Fruit fly (Drosophila melanogaster) whole organism, pupa: ENCODE data around the gene Cap-D3.

Experiments used
- CG10348 ChIP-seq: fragments of 200-800 bp; sonication (Bioruptor generic); IDR thresholded peaks from 2 replicates; pipeline ENCODE4 v1.3.6; 2022; ENCODE audit warnings: missing biosample characterization, missing genetic modification characterization
- CG12605 ChIP-seq: fragments of 200-800 bp; sonication (Bioruptor generic); IDR thresholded peaks from 2 replicates; pipeline ENCODE4 v1.3.6; 2022; ENCODE audit warnings: missing biosample characterization, missing genetic modification characterization
- CG13204 ChIP-seq: fragments of 200-800 bp; sonication (Bioruptor generic); optimal IDR thresholded peaks from 2 replicates; lab custom pipeline; 2018; ENCODE audit warnings: missing biosample characterization, mild to moderate bottlenecking, missing genetic modification characterization, moderate library complexity
- CG14655 ChIP-seq: fragments of 200-800 bp; sonication (Bioruptor generic); optimal IDR thresholded peaks from 3 replicates; lab custom pipeline; 2017; ENCODE audit warnings: mild to moderate bottlenecking, missing biosample characterization, missing genetic modification reagents, missing genetic modification characterization
- CG15710 ChIP-seq: fragments of 200-800 bp; sonication (Bioruptor generic); optimal IDR thresholded peaks from 2 replicates; lab custom pipeline; 2018; ENCODE audit warnings: missing biosample characterization, mild to moderate bottlenecking, missing genetic modification characterization, moderate library complexity
- CG17806 ChIP-seq: fragments of 200-800 bp; sonication (Bioruptor generic); optimal IDR thresholded peaks from 2 replicates; lab custom pipeline; 2018; ENCODE audit warnings: missing biosample characterization, mild to moderate bottlenecking, missing genetic modification characterization, moderate library complexity
- CG32121 ChIP-seq: fragments of 200-800 bp; sonication (Bioruptor generic); IDR thresholded peaks from 2 replicates; pipeline ENCODE4 v1.3.6; 2022; ENCODE audit warnings: missing biosample characterization, missing genetic modification characterization
- CG34367 ChIP-seq: fragments of 200-800 bp; sonication (Bioruptor generic); optimal IDR thresholded peaks from 2 replicates; lab custom pipeline; 2018; ENCODE audit warnings: missing biosample characterization, mild to moderate bottlenecking, missing genetic modification characterization
- CG4496 ChIP-seq: fragments of 200-800 bp; sonication (Bioruptor generic); IDR thresholded peaks from 3 replicates; pipeline ENCODE4 v1.3.6; 2022; ENCODE audit warnings: missing biosample characterization, missing genetic modification characterization
- CG8159 ChIP-seq: fragments of 200-800 bp; sonication (Bioruptor generic); optimal IDR thresholded peaks from 3 replicates; lab custom pipeline; 2018; ENCODE audit warnings: missing biosample characterization, mild to moderate bottlenecking, missing genetic modification characterization, moderate library complexity
- CG8301 ChIP-seq: fragments of 200-800 bp; sonication (Bioruptor generic); optimal IDR thresholded peaks from 2 replicates; lab custom pipeline; 2018; ENCODE audit warnings: missing biosample characterization, mild to moderate bottlenecking, missing genetic modification characterization
- CG9948 ChIP-seq: fragments of 200-800 bp; sonication (Bioruptor generic); optimal IDR thresholded peaks from 2 replicates; lab custom pipeline; 2018; ENCODE audit warnings: missing biosample characterization, mild to moderate bottlenecking, missing genetic modification characterization, moderate library complexity
- D1 ChIP-seq: fragments of 200-800 bp; sonication (Bioruptor generic); optimal IDR thresholded peaks from 2 replicates; lab custom pipeline; 2018; ENCODE audit warnings: missing biosample characterization, mild to moderate bottlenecking, missing genetic modification characterization, moderate library complexity
- EcR ChIP-seq: fragments of 200-800 bp; sonication (Bioruptor generic); optimal IDR thresholded peaks from 3 replicates; lab custom pipeline; 2019; ENCODE audit warnings: missing biosample characterization, missing genetic modification characterization, mild to moderate bottlenecking, moderate library complexity, missing genetic modification reagents
- Ets98B ChIP-seq: fragments of 200-800 bp; sonication (Bioruptor generic); IDR thresholded peaks from 2 replicates; pipeline ENCODE4 v1.3.6; 2022; ENCODE audit warnings: missing biosample characterization, missing genetic modification characterization
- Pif1A ChIP-seq: fragments of 200-800 bp; sonication (Bioruptor generic); optimal IDR thresholded peaks from 3 replicates; lab custom pipeline; 2016; ENCODE audit warnings: missing biosample characterization, missing genetic modification characterization
- Pif1B ChIP-seq: fragments of 200-800 bp; sonication (Bioruptor generic); optimal IDR thresholded peaks from 3 replicates; lab custom pipeline; 2016; ENCODE audit warnings: missing biosample characterization, missing genetic modification characterization
- Snoo ChIP-seq: fragments of 200-800 bp; sonication (Bioruptor generic); optimal IDR thresholded peaks from 3 replicates; lab custom pipeline; 2017; ENCODE audit warnings: missing biosample characterization, mild to moderate bottlenecking, missing genetic modification characterization, inconsistent platforms
- fd96Ca ChIP-seq: fragments of 200-800 bp; sonication (Bioruptor generic); IDR thresholded peaks from 3 replicates; pipeline ENCODE4 v1.3.6; 2022; ENCODE audit warnings: missing biosample characterization, missing genetic modification characterization
- gl ChIP-seq: fragments of 200-800 bp; sonication (Bioruptor generic); optimal IDR thresholded peaks from 2 replicates; lab custom pipeline; 2018; ENCODE audit warnings: missing biosample characterization, mild to moderate bottlenecking, missing genetic modification characterization
- rn ChIP-seq: fragments of 200-800 bp; sonication (Bioruptor generic); IDR thresholded peaks from 2 replicates; pipeline ENCODE4 v1.3.6; 2022; ENCODE audit warnings: missing biosample characterization, missing genetic modification characterization

Cap-D3 gene

dm6 chr2L:5483093-5483492 is 42.6 kb upstream of the Cap-D3 start:
- TF ChIP-seq CG13204 (GFP tag; lab: Kevin White, UChicago), result peak; percentile 4
- TF ChIP-seq CG9948 (tag; lab: Kevin White, UChicago), result peak; percentile 56
- TF ChIP-seq CG34367 (tag; lab: Kevin White, UChicago), result peak; percentile 45
- peak; percentile 71 for TF ChIP-seq Pif1A (GFP tag; lab: Kevin White, UChicago)
- TF ChIP-seq CG32121 (GFP tag; lab: Robert Waterston, UW), result peak; percentile 37
- TF ChIP-seq CG12605, result peak; percentile 61
- no peak for TF ChIP-seq EcR (GFP tag; lab: Kevin White, UChicago)
- TF ChIP-seq CG8301 (tag; lab: Kevin White, UChicago), result peak; percentile 40
- peak; percentile 18 for TF ChIP-seq Pif1B
- peak; percentile 27 for TF ChIP-seq D1 (tag; lab: Kevin White, UChicago)
- TF ChIP-seq gl (tag; lab: Kevin White, UChicago), result no peak
- no peak for TF ChIP-seq rn (GFP tag; lab: Robert Waterston, UW)
- TF ChIP-seq Ets98B (GFP tag; lab: Robert Waterston, UW), result peak; percentile 55
- peak; percentile 52 for TF ChIP-seq CG14655 (GFP tag; lab: Kevin White, UChicago)
- no peak for TF ChIP-seq CG10348 (GFP tag; lab: Robert Waterston, UW)
- 0 out of 3 replicates have a peak, but pooled peaks have one; percentile 52 for TF ChIP-seq fd96Ca (GFP tag; lab: Robert Waterston, UW)
- TF ChIP-seq CG8159 (tag; lab: Kevin White, UChicago), result peak; percentile 75
- peak; percentile 63; the same call in 2 of the 3 replicates for TF ChIP-seq CG4496 (GFP tag; lab: Robert Waterston, UW)
- peak; percentile 53 for TF ChIP-seq Snoo (tag; lab: Kevin White, UChicago)
- peak; percentile 70 for TF ChIP-seq CG17806 (tag; lab: Kevin White, UChicago)
- peak; percentile 66 for TF ChIP-seq CG15710 (tag; lab: Kevin White, UChicago)

DNA sequence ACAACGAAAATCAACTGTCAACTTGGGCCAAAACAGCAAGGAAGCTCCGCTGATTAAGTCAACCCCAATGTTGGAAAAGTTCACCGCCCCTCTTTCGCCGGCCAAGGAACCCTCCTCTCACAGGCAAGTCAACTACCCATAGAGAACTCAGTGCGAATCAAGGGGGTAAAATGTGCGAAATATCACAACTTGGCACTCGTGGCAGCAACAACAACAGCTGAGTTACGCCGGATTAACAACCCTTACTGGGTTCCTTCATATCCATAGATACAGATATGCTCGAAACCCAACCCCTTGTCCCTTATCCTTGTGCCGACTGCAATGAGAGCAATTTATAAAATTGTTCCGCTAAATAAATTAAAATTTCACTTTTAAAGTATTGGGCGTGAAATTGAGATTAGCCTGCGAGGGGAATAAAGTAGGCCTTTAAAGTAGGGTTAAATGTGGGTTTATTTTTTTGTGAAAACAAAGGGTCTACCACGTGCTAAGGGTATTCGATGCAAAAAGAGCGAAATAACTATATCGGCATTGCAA is 36.6 kb upstream of the Cap-D3 start:
- TF ChIP-seq Pif1B (no peak), CG10348 (GFP tag; lab: Robert Waterston, UW) (no peak), CG12605 (no peak), CG9948 (tag; lab: Kevin White, UChicago) (no peak), CG17806 (tag; lab: Kevin White, UChicago) (no peak), CG14655 (GFP tag; lab: Kevin White, UChicago) (no peak), CG32121 (GFP tag; lab: Robert Waterston, UW) (no peak), Pif1A (GFP tag; lab: Kevin White, UChicago) (no peak), gl (tag; lab: Kevin White, UChicago) (no peak), EcR (GFP tag; lab: Kevin White, UChicago) (no peak), Ets98B (GFP tag; lab: Robert Waterston, UW) (no peak), D1 (tag; lab: Kevin White, UChicago) (no peak), CG8159 (tag; lab: Kevin White, UChicago) (no peak), fd96Ca (GFP tag; lab: Robert Waterston, UW) (no peak), rn (GFP tag; lab: Robert Waterston, UW) (no peak), CG34367 (tag; lab: Kevin White, UChicago) (no peak), Snoo (tag; lab: Kevin White, UChicago) (no peak), CG8301 (tag; lab: Kevin White, UChicago) (no peak), CG15710 (tag; lab: Kevin White, UChicago) (no peak), CG13204 (GFP tag; lab: Kevin White, UChicago) (no peak)

DNA sequence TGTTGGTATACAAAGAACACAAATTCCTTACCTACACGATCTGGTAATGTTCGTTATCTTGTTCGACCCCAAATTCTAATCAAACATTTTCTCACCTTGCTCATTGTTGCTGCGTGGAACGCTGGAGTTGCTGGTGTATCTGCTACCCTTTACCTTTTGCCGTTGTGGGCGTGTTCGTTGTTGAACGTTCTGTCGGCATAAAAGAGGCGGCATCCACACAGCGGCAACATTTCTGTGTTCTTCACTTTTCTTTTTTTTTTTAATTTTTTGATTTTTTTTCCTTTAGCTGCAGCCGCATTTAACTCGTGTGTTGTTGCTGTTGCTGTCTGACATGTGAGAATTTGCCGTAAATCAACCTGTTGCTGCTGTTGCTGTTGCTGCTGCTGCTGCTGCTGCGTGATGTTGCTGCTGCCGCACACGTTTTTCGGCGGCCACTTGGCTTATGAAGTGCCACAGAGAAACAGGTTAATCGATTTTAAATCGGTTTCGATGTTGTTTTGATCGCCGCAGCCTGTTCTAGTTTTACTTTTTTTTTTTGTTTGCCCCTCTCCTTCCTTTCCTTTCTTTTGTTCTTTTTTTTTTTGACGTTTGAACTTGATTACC is 35.8 kb upstream of the Cap-D3 start:
- TF ChIP-seq Ets98B (GFP tag; lab: Robert Waterston, UW) (no peak), rn (GFP tag; lab: Robert Waterston, UW) (no peak), CG8159 (tag; lab: Kevin White, UChicago) (peak; percentile 11), Pif1A (GFP tag; lab: Kevin White, UChicago) (peak; percentile 18), Pif1B (peak; percentile 7), CG13204 (GFP tag; lab: Kevin White, UChicago) (peak; percentile 49), CG4496 (GFP tag; lab: Robert Waterston, UW) (peak; percentile 38; the same call in 1 of the 3 replicates), D1 (tag; lab: Kevin White, UChicago) (no peak)

- TF ChIP-seq CG4496 (GFP tag; lab: Robert Waterston, UW) (peak; percentile 78), CG13204 (GFP tag; lab: Kevin White, UChicago) (peak; percentile 56), Ets98B (GFP tag; lab: Robert Waterston, UW) (peak; percentile 44), EcR (GFP tag; lab: Kevin White, UChicago) (no peak), CG34367 (tag; lab: Kevin White, UChicago) (peak; percentile 76), CG15710 (tag; lab: Kevin White, UChicago) (peak; percentile 73), CG32121 (GFP tag; lab: Robert Waterston, UW) (no peak), fd96Ca (GFP tag; lab: Robert Waterston, UW) (peak; percentile 82), Pif1B (peak; percentile 70), CG17806 (tag; lab: Kevin White, UChicago) (peak; percentile 70), CG8159 (tag; lab: Kevin White, UChicago) (peak; percentile 80), CG8301 (tag; lab: Kevin White, UChicago) (peak; percentile 77), CG10348 (GFP tag; lab: Robert Waterston, UW) (no peak), gl (tag; lab: Kevin White, UChicago) (peak; percentile 71), rn (GFP tag; lab: Robert Waterston, UW) (peak; percentile 45; the same call in 1 of the 2 replicates), CG12605 (peak; percentile 48; the same call in 1 of the 2 replicates), CG14655 (GFP tag; lab: Kevin White, UChicago) (peak; percentile 84), D1 (tag; lab: Kevin White, UChicago) (no peak), Snoo (tag; lab: Kevin White, UChicago) (peak; percentile 12), CG9948 (tag; lab: Kevin White, UChicago) (peak; percentile 63), Pif1A (GFP tag; lab: Kevin White, UChicago) (peak; percentile 84)
- TF ChIP-seq, all 21 proteins: peak for 17
Observed at dm6 chr2L:5491220-5491619, 34.5 kb upstream of the Cap-D3 start.
